Fruit fly (Drosophila melanogaster) whole organism, adult: Measurements from ENCODE around the gene CG33310.

Experiments
- CG12768 ChIP-seq: fragments of 200-800 bp; sonication (Bioruptor generic); optimal IDR thresholded peaks from 2 replicates; lab custom pipeline; 2017; ENCODE audit warnings: missing biosample characterization, missing genetic modification characterization, mild to moderate bottlenecking, moderate library complexity, missing genetic modification reagents
- CG14711 ChIP-seq: fragments of 200-800 bp; sonication (Bioruptor generic); optimal IDR thresholded peaks from 2 replicates; lab custom pipeline; 2018; ENCODE audit warnings: missing biosample characterization, mild to moderate bottlenecking, missing genetic modification characterization, moderate library complexity
- Clk ChIP-seq: fragments of 200-800 bp; sonication (Bioruptor generic); optimal IDR thresholded peaks from 2 replicates; lab custom pipeline; 2017; ENCODE audit warnings: missing biosample characterization, missing genetic modification characterization
- Crg-1 ChIP-seq: fragments of 200-800 bp; sonication (Bioruptor generic); optimal IDR thresholded peaks from 2 replicates; lab custom pipeline; 2016; ENCODE audit warnings: missing biosample characterization, missing genetic modification characterization
- Hr96 ChIP-seq: fragments of 200-800 bp; sonication (Bioruptor generic); optimal IDR thresholded peaks from 2 replicates; lab custom pipeline; 2016; ENCODE audit warnings: missing biosample characterization, missing genetic modification characterization
- cic ChIP-seq: fragments of 200-800 bp; sonication (Bioruptor generic); optimal IDR thresholded peaks from 2 replicates; lab custom pipeline; 2017; ENCODE audit warnings: missing biosample characterization, mild to moderate bottlenecking, missing genetic modification characterization, moderate library complexity
- ovo ChIP-seq: fragments of 200-800 bp; sonication (Bioruptor generic); optimal IDR thresholded peaks from 2 replicates; lab custom pipeline; 2016; ENCODE audit warnings: missing biosample characterization, missing genetic modification characterization
- pad ChIP-seq: fragments of 200-800 bp; sonication (Bioruptor generic); optimal IDR thresholded peaks from 3 replicates; lab custom pipeline; 2017; ENCODE audit warnings: missing biosample characterization, missing genetic modification characterization, mild to moderate bottlenecking, moderate library complexity, missing genetic modification reagents
- tj ChIP-seq: fragments of 200-800 bp; sonication (Bioruptor generic); optimal IDR thresholded peaks from 3 replicates; lab custom pipeline; 2017; ENCODE audit warnings: missing biosample characterization, mild to moderate bottlenecking, missing genetic modification characterization, moderate library complexity
- toe ChIP-seq: fragments of 200-800 bp; sonication (Bioruptor generic); optimal IDR thresholded peaks from 2 replicates; lab custom pipeline; 2016; ENCODE audit warnings: missing biosample characterization, missing genetic modification characterization

dm6 chr2L:15070216-15070615 lies 43.5 kb downstream of the CG33310 start, which contains the start of gene vig:
- TF ChIP-seq tj (GFP tag; lab: Kevin White, UChicago), result no peak
- no peak for TF ChIP-seq ovo (GFP tag; lab: Kevin White, UChicago)
- no peak for TF ChIP-seq Crg-1 (GFP tag; lab: Kevin White, UChicago)
- no peak for TF ChIP-seq toe (GFP tag; lab: Kevin White, UChicago)
- no peak for TF ChIP-seq CG12768 (GFP tag; lab: Kevin White, UChicago)
- no peak for TF ChIP-seq Clk
- TF ChIP-seq CG14711 (tag; lab: Kevin White, UChicago), result no peak
- TF ChIP-seq cic (GFP tag; lab: Kevin White, UChicago), result no peak
- no peak for TF ChIP-seq pad (GFP tag; lab: Kevin White, UChicago)
- TF ChIP-seq Hr96 (GFP tag; lab: Kevin White, UChicago), result no peak
